Fruit fly (Drosophila melanogaster): Measurements from ENCODE around the gene Sec22.

Sec22 gene

DNA sequence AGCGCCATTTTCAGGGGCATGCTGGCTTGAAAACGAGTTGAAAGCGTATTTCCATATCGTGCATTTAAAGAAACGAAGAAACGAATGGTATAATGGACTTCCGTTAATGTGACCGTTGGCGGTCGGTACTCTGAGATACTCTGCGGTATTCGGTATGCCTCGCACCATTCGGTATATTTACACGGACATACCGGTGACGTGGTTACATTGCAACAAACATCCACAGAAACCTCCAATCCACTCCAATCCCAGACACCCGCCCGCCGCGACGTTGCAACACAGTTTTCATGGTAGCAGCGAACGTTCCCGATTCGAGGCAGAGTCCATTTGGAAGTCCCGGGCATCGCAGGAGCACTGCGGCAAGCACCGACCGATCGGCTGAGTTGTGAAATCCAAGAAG lies at the start of gene Sec22:
TSS of gene Sec22 (plus strand) at position 170 of the 400 bp plus-strand sequence.
- TF ChIP-seq CG8478 (optimal IDR thresholded peaks at IDR 0.05) = no peak
- no peak for TF ChIP-seq CTCF (optimal IDR thresholded peaks at IDR 0.05)

DNA sequence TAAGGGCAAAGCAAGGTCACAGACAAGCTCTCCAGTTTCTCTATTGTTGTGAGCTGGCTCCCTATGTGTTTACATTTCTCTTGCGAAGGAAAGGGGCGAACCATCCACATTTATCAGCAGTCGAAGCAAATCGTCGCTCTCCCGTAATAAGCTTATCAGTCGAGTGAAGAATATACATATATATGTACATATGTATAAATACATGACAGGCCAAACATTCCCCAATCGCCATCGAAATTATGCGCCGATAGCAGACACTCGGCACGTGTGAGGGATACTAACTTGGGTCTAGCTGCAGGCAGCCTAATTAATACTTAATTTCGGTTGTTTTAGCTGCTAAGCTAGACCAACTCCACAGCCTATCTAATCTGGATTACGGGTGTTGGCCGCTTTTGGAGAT lies 49.0 kb upstream of the Sec22 start:
- no peak for TF ChIP-seq CTCF (optimal IDR thresholded peaks at IDR 0.05)
- TF ChIP-seq CG8478 (optimal IDR thresholded peaks at IDR 0.05) = no peak

DNA sequence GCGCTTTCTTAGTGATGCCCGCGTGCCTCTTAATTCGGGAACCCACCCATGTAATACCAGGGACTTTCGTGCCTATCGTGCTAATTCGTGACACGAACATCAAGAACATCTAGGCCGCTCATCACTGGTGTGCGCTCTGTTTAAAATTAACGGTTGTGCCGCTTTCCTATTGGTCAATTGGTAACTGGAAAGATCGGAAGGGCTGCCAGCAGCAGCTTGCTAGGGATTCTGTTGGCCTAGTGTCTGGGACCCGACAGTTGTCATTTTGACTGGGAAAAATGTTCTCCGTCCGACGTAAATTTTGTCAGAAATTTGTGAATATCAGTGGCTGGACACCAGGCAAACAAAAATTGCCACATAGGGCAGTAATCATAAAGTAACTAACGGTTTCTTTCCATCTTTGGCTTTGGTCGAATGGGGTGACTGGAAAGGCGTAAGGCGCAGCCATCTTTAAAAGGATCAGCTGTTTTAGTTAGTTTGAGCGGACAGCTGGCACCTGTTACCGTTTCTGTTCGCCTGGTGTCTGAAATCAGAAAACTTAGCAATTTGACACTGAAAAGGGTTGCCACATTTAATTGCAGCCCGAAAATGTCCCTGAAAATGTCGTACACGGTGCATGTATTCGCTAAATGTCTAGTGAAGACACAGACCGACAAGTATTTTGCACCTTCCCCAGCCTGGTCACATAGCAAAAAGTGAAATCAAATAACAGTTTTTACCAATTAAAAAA lies 46.8 kb upstream of the Sec22 start, which contains the start of gene CG5273:
TSS of gene CG5273 (plus strand) at position 703 of the 730 bp plus-strand sequence.
- no peak for TF ChIP-seq CG8478 (optimal IDR thresholded peaks at IDR 0.05)
- TF ChIP-seq CTCF (optimal IDR thresholded peaks at IDR 0.05) = peak; percentile 60 to 68

DNA sequence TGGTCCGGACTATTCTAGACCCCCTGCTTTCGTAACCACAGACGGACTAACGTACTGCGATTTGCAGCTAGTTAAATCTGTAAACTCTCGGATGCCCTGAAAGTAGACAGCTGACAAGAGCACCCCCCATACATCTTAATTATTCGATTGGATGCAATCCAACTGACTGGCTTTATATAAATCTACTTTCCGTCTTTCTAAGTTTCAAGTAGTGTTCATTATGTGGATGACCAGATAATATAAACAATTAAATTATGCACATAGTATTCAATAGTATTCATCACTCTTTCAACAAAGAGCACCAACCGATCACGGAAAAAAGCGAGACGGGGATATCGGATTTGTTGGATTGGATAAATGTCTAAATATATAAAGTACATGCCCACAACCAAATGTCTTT lies 43.8 kb upstream of the Sec22 start:
- TF ChIP-seq CG8478 (optimal IDR thresholded peaks at IDR 0.05) = no peak
- no peak for TF ChIP-seq CTCF (optimal IDR thresholded peaks at IDR 0.05)

DNA sequence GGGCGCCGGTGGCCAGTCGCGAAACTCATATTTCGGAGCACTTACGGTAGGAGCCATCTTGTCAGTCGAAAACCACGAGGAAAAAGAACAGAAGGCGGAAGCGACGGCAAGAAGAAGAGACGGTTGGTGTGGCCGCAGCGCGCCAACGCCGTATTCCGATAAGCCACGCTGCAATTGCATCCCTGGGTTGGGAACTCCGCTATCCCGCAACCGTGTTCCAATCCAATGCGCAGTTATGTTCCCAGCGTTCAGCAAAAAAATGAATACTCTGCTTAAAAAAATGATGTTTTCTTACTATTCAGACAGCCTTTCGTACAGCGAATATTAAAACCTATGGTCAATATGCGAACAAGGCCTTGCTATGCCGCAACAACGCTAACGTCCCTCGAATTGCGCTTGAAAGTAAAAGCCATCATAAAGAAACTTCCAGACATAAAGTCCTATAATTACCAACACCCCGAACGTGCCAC lies 40.8 kb upstream of the Sec22 start, which contains the start of gene RpL22:
TSS of gene RpL22 (minus strand) at position 92 of the 470 bp plus-strand sequence.
- TF ChIP-seq CTCF (optimal IDR thresholded peaks at IDR 0.05) = peak; percentile 66 to 69
- TF ChIP-seq CG8478 (optimal IDR thresholded peaks at IDR 0.05) = no peak

DNA sequence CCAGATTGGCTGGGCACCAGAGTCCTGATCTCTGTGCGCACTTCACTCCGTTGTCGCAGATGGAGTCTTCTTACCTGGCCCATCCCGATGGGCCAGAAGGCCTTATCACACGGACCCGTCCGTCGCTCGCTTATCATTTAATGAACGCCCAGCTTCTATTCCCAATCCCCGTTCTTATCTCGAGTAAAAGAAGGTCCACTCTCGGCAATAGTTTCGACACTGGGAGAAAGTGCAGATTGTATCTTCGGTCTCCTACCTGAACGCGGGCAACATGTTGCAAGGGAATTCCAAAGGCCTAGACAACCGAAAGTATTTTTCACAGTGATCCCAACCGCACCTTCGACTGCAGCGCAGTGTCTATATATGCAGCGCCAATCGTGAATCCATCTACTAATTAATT lies 39.8 kb upstream of the Sec22 start:
- TF ChIP-seq CG8478 (optimal IDR thresholded peaks at IDR 0.05) (no peak), CTCF (optimal IDR thresholded peaks at IDR 0.05) (no peak)

DNA sequence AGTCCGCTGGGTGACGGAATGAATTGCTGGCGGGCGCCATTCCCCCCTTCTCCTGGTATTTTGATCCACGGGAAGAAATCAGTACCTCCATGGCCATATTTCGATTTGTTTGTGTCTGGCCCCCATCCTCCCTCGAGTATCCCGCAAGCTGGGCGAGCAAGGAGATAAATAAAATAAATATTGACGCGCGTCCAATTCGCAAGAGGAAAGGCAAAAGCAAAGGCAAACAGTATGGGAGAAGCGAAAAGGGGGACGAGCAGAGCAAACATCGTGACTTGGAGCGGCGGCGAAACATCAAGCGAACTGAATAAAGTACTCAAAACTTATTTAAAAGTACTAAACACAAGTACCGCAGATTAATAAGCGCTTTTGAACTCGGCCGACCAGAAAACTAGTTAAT lies 37.9 kb upstream of the Sec22 start:
- TF ChIP-seq CG8478 (optimal IDR thresholded peaks at IDR 0.05) (no peak), CTCF (optimal IDR thresholded peaks at IDR 0.05) (no peak)

DNA sequence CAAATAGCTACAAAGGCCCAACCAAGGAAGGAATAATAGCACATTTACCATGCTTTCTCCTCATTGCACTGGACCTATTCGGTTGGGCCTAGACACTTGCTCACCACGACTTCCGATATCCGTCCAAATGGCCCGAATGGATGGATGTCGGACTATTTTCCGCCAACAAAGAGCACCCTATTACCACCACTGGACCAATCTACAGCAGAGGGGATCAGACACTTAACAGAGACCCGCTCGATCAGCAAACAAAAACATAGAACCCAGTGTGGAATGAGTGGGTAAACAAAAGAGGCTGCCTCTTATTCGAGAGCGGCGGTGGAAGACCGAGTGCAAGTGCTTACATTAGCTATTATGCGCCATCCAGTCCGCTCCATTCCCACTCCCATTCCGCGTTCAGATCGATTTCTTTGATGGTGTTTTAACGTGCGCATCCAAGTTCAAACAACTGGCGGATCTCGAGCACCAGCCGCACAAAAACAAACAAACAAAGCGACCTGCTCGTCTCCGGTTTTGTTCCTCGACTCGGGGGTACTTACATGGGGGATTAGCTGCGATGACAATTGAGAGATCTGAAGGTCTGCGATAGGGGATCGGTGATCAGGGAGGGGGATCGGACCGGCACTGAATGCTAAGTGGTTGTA lies 37.3 kb upstream of the Sec22 start:
- no peak for TF ChIP-seq CTCF (optimal IDR thresholded peaks at IDR 0.05)
- no peak for TF ChIP-seq CG8478 (optimal IDR thresholded peaks at IDR 0.05)

DNA sequence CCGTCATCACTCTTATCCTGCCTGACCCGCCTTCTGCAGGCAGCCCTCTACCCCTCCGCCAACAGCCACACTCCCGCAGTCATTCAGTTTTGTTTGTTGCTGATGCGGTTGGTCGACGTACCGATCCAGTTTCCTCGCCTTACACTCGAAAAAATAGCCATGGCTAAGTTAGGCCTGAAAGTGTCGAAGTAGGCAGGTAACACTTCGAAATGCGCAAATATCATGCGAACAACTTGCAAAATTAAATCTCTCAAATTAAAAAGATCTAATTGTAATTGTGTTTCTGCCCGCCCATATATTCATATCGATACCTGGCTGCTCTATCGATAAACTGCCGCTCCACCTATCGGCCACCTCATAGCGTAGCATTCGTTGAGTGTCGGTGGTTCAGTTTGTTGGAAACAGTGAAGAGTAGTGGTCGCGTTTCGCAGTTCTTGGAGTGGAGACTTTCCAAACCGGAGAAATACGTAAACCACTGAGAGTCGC lies 36.2 kb upstream of the Sec22 start, which contains the start of gene fz3:
TSS of gene fz3 (plus strand) at position 307 of the 486 bp plus-strand sequence.
- TF ChIP-seq CG8478 (optimal IDR thresholded peaks at IDR 0.05) (no peak), CTCF (optimal IDR thresholded peaks at IDR 0.05) (peak; percentile 75)

DNA sequence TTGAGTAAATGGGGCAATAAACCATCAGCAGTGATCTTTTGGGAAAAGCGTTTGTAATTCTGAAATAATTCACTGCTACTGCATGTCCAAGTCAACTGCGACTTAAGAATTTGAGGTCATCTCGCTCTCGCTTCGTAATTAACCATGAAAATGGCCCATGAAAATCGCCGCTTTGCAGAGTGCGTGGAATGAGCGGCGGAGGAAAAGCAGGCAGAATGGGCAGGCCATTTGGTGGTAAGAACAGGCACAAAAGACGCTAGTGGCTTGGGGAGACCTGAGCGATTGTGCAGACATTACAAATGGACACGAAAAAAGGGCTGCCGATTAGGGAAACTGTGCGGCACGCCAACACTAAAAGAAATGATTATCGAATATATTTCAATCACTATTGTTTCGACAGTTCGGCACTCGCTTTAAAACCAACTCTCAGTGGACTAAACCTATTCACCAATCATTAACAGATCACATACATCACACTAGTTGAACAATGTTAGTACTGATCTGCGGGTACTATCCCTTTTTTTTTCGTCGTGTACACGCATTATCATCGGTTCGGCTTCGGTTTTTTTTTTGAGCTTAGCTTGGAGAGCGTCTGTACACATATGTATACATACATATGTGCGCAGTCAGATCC lies 34.3 kb upstream of the Sec22 start:
- TF ChIP-seq CTCF (optimal IDR thresholded peaks at IDR 0.05) (no peak), CG8478 (optimal IDR thresholded peaks at IDR 0.05) (no peak)

DNA sequence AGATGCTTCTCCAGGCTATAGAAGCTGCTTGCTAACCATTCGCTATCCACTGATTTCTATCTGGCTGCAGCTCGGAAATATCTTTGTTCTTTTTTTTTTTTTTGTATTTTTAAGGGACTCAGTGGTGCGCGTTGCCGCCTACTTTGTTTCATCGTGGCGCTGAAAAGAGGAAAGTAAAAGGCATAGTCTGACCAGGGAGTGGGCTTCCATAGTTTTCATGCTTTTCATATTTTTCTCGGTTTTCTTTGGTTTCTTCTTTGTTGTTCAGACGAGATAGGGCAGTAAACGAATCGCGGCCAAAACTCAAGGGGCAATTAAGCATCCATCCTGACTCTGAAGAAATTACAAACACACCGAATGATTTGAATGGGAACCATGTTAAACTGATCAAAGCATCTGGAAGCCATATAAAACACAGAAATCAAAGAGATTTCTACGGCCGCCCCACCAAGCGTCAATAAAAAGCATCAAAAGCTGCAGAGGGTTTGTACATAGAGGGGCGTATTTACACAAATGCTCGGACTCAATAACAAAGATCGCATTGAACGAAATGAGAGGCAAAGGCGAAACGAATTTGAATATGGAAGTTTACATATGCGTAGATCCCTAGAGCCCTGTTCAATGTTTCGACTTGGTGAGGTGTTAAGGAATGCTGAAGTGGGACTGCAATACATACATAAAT lies 33.4 kb upstream of the Sec22 start:
- TF ChIP-seq CG8478 (optimal IDR thresholded peaks at IDR 0.05) (no peak), CTCF (optimal IDR thresholded peaks at IDR 0.05) (no peak)

DNA sequence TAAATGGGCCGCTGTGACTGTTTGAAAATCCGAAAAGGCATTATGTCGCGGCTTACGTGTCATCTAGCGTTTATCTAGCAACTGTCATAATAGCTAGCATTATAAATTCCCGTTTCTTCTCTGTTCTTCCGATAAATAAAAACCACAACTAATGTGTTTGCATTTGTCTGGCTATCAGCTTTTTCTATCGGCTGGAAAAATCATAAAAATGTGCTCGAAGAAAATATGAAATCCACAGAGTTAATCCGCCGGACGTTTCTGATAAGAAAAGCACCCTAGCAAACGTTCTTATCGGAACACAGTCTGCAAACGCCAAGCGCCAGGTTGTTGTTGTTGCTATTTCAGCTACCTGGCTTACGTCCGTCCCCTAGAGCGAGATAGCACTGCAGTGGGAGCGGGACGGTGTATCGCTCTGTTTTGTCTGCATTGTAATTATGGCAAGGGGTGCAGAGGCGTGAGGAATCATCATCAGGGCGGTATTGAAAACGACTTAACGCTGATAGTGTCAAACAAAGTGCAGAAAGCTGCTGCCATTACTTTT lies 31.6 kb upstream of the Sec22 start:
- TF ChIP-seq CG8478 (optimal IDR thresholded peaks at IDR 0.05) (no peak), CTCF (optimal IDR thresholded peaks at IDR 0.05) (no peak)

DNA sequence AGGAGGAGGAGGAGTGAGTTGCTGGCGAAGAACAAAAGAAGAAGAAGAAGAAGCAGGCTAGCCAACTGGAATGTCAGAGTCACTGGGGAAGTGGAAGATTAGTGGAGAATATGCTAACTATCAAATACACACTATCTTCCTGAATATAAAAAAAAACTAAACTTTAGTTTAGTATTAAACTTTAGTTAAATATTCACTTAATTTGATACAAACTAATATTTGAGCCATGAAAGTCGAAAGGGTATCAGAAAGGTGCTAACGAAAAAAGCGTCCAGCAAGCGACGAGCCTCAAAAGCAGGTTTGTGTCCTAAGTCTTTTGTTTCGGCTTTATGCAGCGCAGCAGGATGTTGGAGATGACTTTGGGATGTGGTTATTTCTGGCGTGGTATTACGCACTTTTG lies 30.7 kb upstream of the Sec22 start:
- TF ChIP-seq CTCF (optimal IDR thresholded peaks at IDR 0.05) = no peak
- TF ChIP-seq CG8478 (optimal IDR thresholded peaks at IDR 0.05) = no peak

DNA sequence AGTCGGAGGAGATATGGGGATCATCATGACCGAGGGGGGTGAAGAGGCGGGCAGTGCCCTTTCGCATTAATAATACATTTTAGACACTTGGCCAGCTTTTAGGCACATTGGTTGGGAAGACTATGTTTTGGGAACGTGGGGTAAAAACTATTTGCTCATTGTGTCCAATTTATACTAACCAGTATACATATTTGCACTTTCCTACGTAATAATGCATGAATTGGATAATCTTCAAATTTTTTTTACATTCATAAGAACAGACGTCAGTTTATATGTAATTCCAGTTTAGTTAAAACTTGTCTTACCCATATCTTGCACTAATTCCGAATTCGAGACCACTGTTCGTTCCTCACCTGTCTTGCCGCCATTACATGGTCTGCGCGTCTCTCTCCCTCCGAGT lies 26.5 kb upstream of the Sec22 start:
- TF ChIP-seq CG8478 (optimal IDR thresholded peaks at IDR 0.05) (no peak), CTCF (optimal IDR thresholded peaks at IDR 0.05) (no peak)

DNA sequence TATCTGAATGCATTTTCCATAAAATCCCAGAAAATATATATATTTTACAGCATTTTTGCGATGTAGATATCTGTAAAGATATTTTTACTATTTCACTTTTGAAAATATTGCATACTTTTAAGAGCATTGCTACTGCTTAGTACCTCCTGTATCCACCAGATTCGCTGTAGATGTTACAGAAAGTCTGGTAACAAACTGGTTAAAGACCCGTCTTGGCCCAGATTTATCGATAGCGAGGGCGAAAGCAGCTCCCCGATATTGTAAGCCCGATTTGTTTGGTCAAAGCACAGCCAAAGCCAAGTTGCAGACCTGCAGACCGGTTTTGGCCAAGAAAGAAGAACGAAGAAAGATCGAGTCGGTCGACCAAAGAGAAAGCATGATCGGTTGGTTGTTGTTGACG lies 21.4 kb upstream of the Sec22 start, which contains the start of gene tw:
TSS of gene tw (plus strand) at position 291 of the 400 bp plus-strand sequence.
- TF ChIP-seq CG8478 (optimal IDR thresholded peaks at IDR 0.05) (no peak), CTCF (optimal IDR thresholded peaks at IDR 0.05) (peak; percentile 82 to 87)

Measured in S2 (cell line).